Worm (Caenorhabditis elegans): Measurements from ENCODE around the gene hlh-30.

DNA sequence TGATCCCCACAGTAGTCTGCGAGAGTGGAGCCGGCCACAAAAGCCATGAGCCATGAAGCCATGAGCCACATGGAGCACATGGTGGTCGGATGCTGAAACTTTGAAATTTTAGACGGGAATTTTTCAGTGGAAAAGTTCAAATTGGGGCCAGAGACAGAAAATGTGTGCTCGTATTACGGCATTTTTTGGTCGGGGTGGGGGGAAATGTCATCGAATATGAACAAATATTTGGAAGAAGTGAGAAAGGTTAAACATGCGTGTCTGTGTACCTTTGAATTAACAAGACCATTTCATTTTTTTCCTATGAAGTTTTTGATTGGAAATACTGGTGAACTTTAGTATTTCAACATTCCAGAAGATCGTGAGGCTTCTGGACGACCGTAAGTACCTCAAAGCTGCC, 16.8 kb upstream of the hlh-30 start, which contains the start of gene wrt-5:
- TF ChIP-seq ceh-16 (tag; optimal IDR thresholded peaks at IDR 0.05) (no peak), nhr-77 (tag; optimal IDR thresholded peaks at IDR 0.05) (no peak), aly-2 (tag; optimal IDR thresholded peaks at IDR 0.05) (no peak), nhr-25 (tag; optimal IDR thresholded peaks at IDR 0.05) (no peak), lin-39 (tag; optimal IDR thresholded peaks at IDR 0.05) (no peak)

Measured in whole organism, L3 larva.